Fruit fly (Drosophila melanogaster) whole organism, embryonic: ENCODE measurements around the gene Bx42.

Experiments
- Ada2b ChIP-seq: fragments of 200-800 bp; sonication (Bioruptor generic); IDR thresholded peaks from 2 replicates; pipeline ENCODE4 v1.3.6; 2022; ENCODE audit warnings: missing biosample characterization, missing genetic modification characterization
- CG10321 ChIP-seq: fragments of 200-800 bp; sonication (Bioruptor generic); IDR thresholded peaks from 2 replicates; pipeline ENCODE4 v1.3.6; 2022; ENCODE audit warnings: missing biosample characterization, missing genetic modification characterization
- CG11398 ChIP-seq: fragments of 200-800 bp; sonication (Bioruptor generic); optimal IDR thresholded peaks from 2 replicates; lab custom pipeline; 2016; ENCODE audit warnings: missing biosample characterization, missing genetic modification characterization
- CG12744 ChIP-seq: fragments of 200-800 bp; sonication (Bioruptor generic); optimal IDR thresholded peaks from 2 replicates; lab custom pipeline; 2016; ENCODE audit warnings: missing biosample characterization, missing genetic modification characterization
- CG15601 ChIP-seq: fragments of 200-800 bp; sonication (Bioruptor generic); optimal IDR thresholded peaks from 3 replicates; lab custom pipeline; 2019; ENCODE audit warnings: missing biosample characterization, mild to moderate bottlenecking, missing genetic modification characterization, moderate library complexity
- CG17912 ChIP-seq: fragments of 200-800 bp; sonication (Bioruptor generic); optimal IDR thresholded peaks from 2 replicates; lab custom pipeline; 2018; ENCODE audit warnings: missing biosample characterization, mild to moderate bottlenecking, missing genetic modification characterization
- CG2129 ChIP-seq: fragments of 200-800 bp; sonication (Bioruptor generic); IDR thresholded peaks from 2 replicates; pipeline ENCODE4 v1.3.6; 2022; ENCODE audit warnings: missing biosample characterization, missing genetic modification characterization; ENCODE audit not compliant: partially characterized antibody
- CG30431 ChIP-seq: fragments of 200-800 bp; sonication (Bioruptor generic); optimal IDR thresholded peaks from 2 replicates; lab custom pipeline; 2017; ENCODE audit warnings: missing biosample characterization, missing genetic modification characterization
- CG31388 ChIP-seq: fragments of 200-800 bp; sonication (Bioruptor generic); optimal IDR thresholded peaks from 2 replicates; lab custom pipeline; 2016; ENCODE audit warnings: missing biosample characterization, missing genetic modification characterization
- CG3838 ChIP-seq: fragments of 200-800 bp; sonication (Bioruptor generic); optimal IDR thresholded peaks from 3 replicates; lab custom pipeline; 2016; ENCODE audit warnings: missing biosample characterization, missing genetic modification characterization
- CG5245 ChIP-seq: fragments of 200-800 bp; sonication (Bioruptor generic); optimal IDR thresholded peaks from 3 replicates; lab custom pipeline; 2016; ENCODE audit warnings: missing biosample characterization, missing genetic modification characterization
- CG6683 ChIP-seq: fragments of 200-800 bp; sonication (Bioruptor generic); optimal IDR thresholded peaks from 2 replicates; lab custom pipeline; 2017; ENCODE audit warnings: missing biosample characterization, mild to moderate bottlenecking, missing genetic modification characterization, missing genetic modification reagents
- CG7963 ChIP-seq: fragments of 200-800 bp; sonication (Bioruptor generic); IDR thresholded peaks from 3 replicates; pipeline ENCODE4 v1.3.6; 2022; ENCODE audit warnings: missing biosample characterization, missing genetic modification characterization; ENCODE audit not compliant: partially characterized antibody
- CG9797 ChIP-seq: fragments of 200-800 bp; sonication (Bioruptor generic); optimal IDR thresholded peaks from 3 replicates; lab custom pipeline; 2018; ENCODE audit warnings: missing biosample characterization, mild to moderate bottlenecking, missing genetic modification characterization
- Dip2 ChIP-seq: fragments of 200-800 bp; sonication (Bioruptor generic); IDR thresholded peaks from 2 replicates; pipeline ENCODE4 v1.3.6; 2022; ENCODE audit warnings: missing biosample characterization, missing genetic modification characterization
- Dp ChIP-seq: fragments of 200-800 bp; sonication (Bioruptor generic); optimal IDR thresholded peaks from 2 replicates; lab custom pipeline; 2018; ENCODE audit warnings: missing biosample characterization, mild to moderate bottlenecking, missing genetic modification characterization, moderate library complexity
- Drgx ChIP-seq: fragments of 200-800 bp; sonication (Bioruptor generic); IDR thresholded peaks from 2 replicates; pipeline ENCODE4 v1.3.6; 2022; ENCODE audit warnings: missing biosample characterization, missing genetic modification characterization
- Eip74EF ChIP-seq, 2 experiments: fragments of 200-800 bp in 1 of 2; fragments of >200 bp in 1 of 2; sonication (Bioruptor generic) in 1 of 2; optimal IDR thresholded peaks; 2 replicates each; lab custom pipeline; 2017 to 2019; ENCODE audit warnings: missing biosample characterization in 2 of 2, missing genetic modification characterization in 2 of 2, mild to moderate bottlenecking in 1 of 2, moderate library complexity in 1 of 2
- Gsc ChIP-seq: fragments of 200-800 bp; sonication (Bioruptor generic); IDR thresholded peaks from 2 replicates; pipeline ENCODE4 v1.3.6; 2022; ENCODE audit warnings: missing biosample characterization, missing genetic modification characterization
- HmgZ ChIP-seq: fragments of 200-800 bp; sonication (Bioruptor generic); optimal IDR thresholded peaks from 2 replicates; lab custom pipeline; 2018; ENCODE audit warnings: missing biosample characterization, mild to moderate bottlenecking, missing genetic modification characterization
- Hr51 ChIP-seq, 2 experiments: fragments of 200-800 bp; sonication (Bioruptor generic); optimal IDR thresholded peaks; 2 replicates in 1 of 2; 3 replicates in 1 of 2; lab custom pipeline; 2016 to 2018; ENCODE audit warnings: missing biosample characterization in 2 of 2, missing genetic modification characterization in 2 of 2, mild to moderate bottlenecking in 1 of 2, moderate library complexity in 1 of 2
- Hsf ChIP-seq: fragments of 200-800 bp; sonication (Bioruptor generic); optimal IDR thresholded peaks from 3 replicates; lab custom pipeline; 2016; ENCODE audit warnings: missing biosample characterization, missing genetic modification characterization
- MBD-R2 ChIP-seq: fragments of 200-800 bp; sonication (Bioruptor generic); IDR thresholded peaks from 2 replicates; pipeline ENCODE4 v1.3.6; 2022; ENCODE audit warnings: missing biosample characterization, missing genetic modification characterization
- NfI ChIP-seq: fragments of 200-800 bp; sonication (Bioruptor generic); optimal IDR thresholded peaks from 3 replicates; lab custom pipeline; 2018; ENCODE audit warnings: missing biosample characterization, mild to moderate bottlenecking, missing genetic modification characterization, moderate library complexity
- Oaz ChIP-seq: fragments of 200-800 bp; sonication (Bioruptor generic); IDR thresholded peaks from 2 replicates; pipeline ENCODE4 v1.3.6; 2022; ENCODE audit warnings: missing biosample characterization, missing genetic modification characterization
- PHDP ChIP-seq: fragments of 200-800 bp; sonication (Bioruptor generic); optimal IDR thresholded peaks from 3 replicates; lab custom pipeline; 2018; ENCODE audit warnings: missing biosample characterization, mild to moderate bottlenecking, missing genetic modification characterization, moderate library complexity
- Sox100B ChIP-seq: fragments of 200-800 bp; sonication (Bioruptor generic); optimal IDR thresholded peaks from 3 replicates; lab custom pipeline; 2018; ENCODE audit warnings: missing biosample characterization, mild to moderate bottlenecking, missing genetic modification characterization
- Sox102F ChIP-seq: fragments of 200-800 bp; sonication (Bioruptor generic); optimal IDR thresholded peaks from 2 replicates; lab custom pipeline; 2018; ENCODE audit warnings: missing biosample characterization, mild to moderate bottlenecking, missing genetic modification characterization, moderate library complexity
- Xbp1 ChIP-seq: fragments of 200-800 bp; sonication (Bioruptor generic); optimal IDR thresholded peaks from 3 replicates; lab custom pipeline; 2016; ENCODE audit warnings: missing biosample characterization, mild to moderate bottlenecking, missing genetic modification characterization
- ato ChIP-seq: fragments of 200-800 bp; sonication (Bioruptor generic); IDR thresholded peaks from 2 replicates; pipeline ENCODE4 v1.3.6; 2022; ENCODE audit warnings: missing biosample characterization, missing genetic modification characterization; ENCODE audit not compliant: partially characterized antibody
- caup ChIP-seq: fragments of 200-800 bp; sonication (Bioruptor generic); optimal IDR thresholded peaks from 3 replicates; lab custom pipeline; 2017; ENCODE audit warnings: missing biosample characterization, mild to moderate bottlenecking, missing genetic modification characterization, moderate library complexity; ENCODE audit not compliant: severe bottlenecking
- corto ChIP-seq: fragments of 200-800 bp; sonication (Bioruptor generic); optimal IDR thresholded peaks from 2 replicates; lab custom pipeline; 2016; ENCODE audit warnings: missing biosample characterization, mild to moderate bottlenecking, missing genetic modification characterization, moderate library complexity
- crc ChIP-seq: fragments of 200-800 bp; sonication (Bioruptor generic); optimal IDR thresholded peaks from 2 replicates; lab custom pipeline; 2016; ENCODE audit warnings: missing biosample characterization, missing genetic modification characterization
- crp ChIP-seq, 2 experiments: fragments of 200-800 bp; sonication (Bioruptor generic); optimal IDR thresholded peaks; 2 replicates in 1 of 2; 3 replicates in 1 of 2; lab custom pipeline; 2017; ENCODE audit warnings: missing biosample characterization in 2 of 2, missing genetic modification characterization in 2 of 2, mild to moderate bottlenecking in 1 of 2, moderate library complexity in 1 of 2
- exex ChIP-seq: fragments of 200-800 bp; sonication (Bioruptor generic); optimal IDR thresholded peaks from 4 replicates; lab custom pipeline; 2018; ENCODE audit warnings: missing biosample characterization, mild to moderate bottlenecking, missing genetic modification characterization, moderate library complexity
- eyg ChIP-seq: fragments of 200-800 bp; sonication (Bioruptor generic); optimal IDR thresholded peaks from 3 replicates; lab custom pipeline; 2016; ENCODE audit warnings: missing biosample characterization, missing genetic modification characterization
- fd64A ChIP-seq: fragments of 200-800 bp; sonication (Bioruptor generic); optimal IDR thresholded peaks from 3 replicates; lab custom pipeline; 2018; ENCODE audit warnings: missing biosample characterization, mild to moderate bottlenecking, missing genetic modification characterization
- lbe ChIP-seq: fragments of 200-800 bp; sonication (Bioruptor generic); optimal IDR thresholded peaks from 2 replicates; lab custom pipeline; 2016; ENCODE audit warnings: missing biosample characterization, mild to moderate bottlenecking, missing genetic modification characterization
- lilli ChIP-seq: fragments of 200-800 bp; sonication (Bioruptor generic); optimal IDR thresholded peaks from 3 replicates; lab custom pipeline; 2016; ENCODE audit warnings: missing biosample characterization, missing genetic modification characterization
- nom ChIP-seq: fragments of 200-800 bp; sonication (Bioruptor generic); optimal IDR thresholded peaks from 2 replicates; lab custom pipeline; 2017; ENCODE audit warnings: missing biosample characterization, missing genetic modification characterization, mild to moderate bottlenecking, moderate library complexity, missing genetic modification reagents
- pho ChIP-seq: fragments of 200-800 bp; sonication (Bioruptor generic); optimal IDR thresholded peaks from 2 replicates; lab custom pipeline; 2016; ENCODE audit warnings: missing biosample characterization, missing genetic modification characterization
- pita ChIP-seq: fragments of 200-800 bp; sonication (Bioruptor generic); optimal IDR thresholded peaks from 2 replicates; lab custom pipeline; 2017; ENCODE audit warnings: missing biosample characterization, mild to moderate bottlenecking, missing genetic modification characterization
- prd ChIP-seq, 3 experiments: fragments of >200 bp in 2 of 3; fragments of 200-800 bp in 1 of 3; sonication (Bioruptor generic) in 1 of 3; optimal IDR thresholded peaks in 2 of 3; IDR thresholded peaks in 1 of 3; 2 replicates in 2 of 3; 3 replicates in 1 of 3; pipeline versions ENCODE4 v1.3.6 to Lab custom; 2017 to 2022; ENCODE audit warnings: missing biosample characterization in 1 of 3, missing genetic modification characterization in 1 of 3
- psq ChIP-seq: fragments of 200-800 bp; sonication (Bioruptor generic); optimal IDR thresholded peaks from 2 replicates; lab custom pipeline; 2017; ENCODE audit warnings: missing biosample characterization, missing genetic modification characterization
- sc ChIP-seq, 3 experiments: fragments of >200 bp in 2 of 3; fragments of 200-800 bp in 1 of 3; sonication (Bioruptor generic) in 1 of 3; optimal IDR thresholded peaks; 2 replicates in 2 of 3; 3 replicates in 1 of 3; lab custom pipeline; 2017; ENCODE audit warnings: mild to moderate bottlenecking in 1 of 3, missing biosample characterization in 1 of 3, missing genetic modification characterization in 1 of 3, missing genetic modification reagents in 1 of 3
- sens ChIP-seq: fragments of 200-800 bp; sonication (Bioruptor generic); peaks from one replicate; lab custom pipeline; 2016; ENCODE audit warnings: missing biosample characterization, missing genetic modification characterization
- sens-2 ChIP-seq: fragments of 200-800 bp; sonication (Bioruptor generic); IDR thresholded peaks from 2 replicates; pipeline ENCODE4 v1.3.6; 2022; ENCODE audit warnings: missing biosample characterization, missing genetic modification characterization
- slbo ChIP-seq: fragments of 200-800 bp; sonication (Bioruptor generic); IDR thresholded peaks from 2 replicates; pipeline ENCODE4 v1.3.6; 2022; ENCODE audit warnings: missing biosample characterization, missing genetic modification characterization
- trh ChIP-seq: fragments of 200-800 bp; sonication (Bioruptor generic); optimal IDR thresholded peaks from 2 replicates; lab custom pipeline; 2016; ENCODE audit warnings: missing biosample characterization, missing genetic modification characterization

The Bx42 gene

DNA sequence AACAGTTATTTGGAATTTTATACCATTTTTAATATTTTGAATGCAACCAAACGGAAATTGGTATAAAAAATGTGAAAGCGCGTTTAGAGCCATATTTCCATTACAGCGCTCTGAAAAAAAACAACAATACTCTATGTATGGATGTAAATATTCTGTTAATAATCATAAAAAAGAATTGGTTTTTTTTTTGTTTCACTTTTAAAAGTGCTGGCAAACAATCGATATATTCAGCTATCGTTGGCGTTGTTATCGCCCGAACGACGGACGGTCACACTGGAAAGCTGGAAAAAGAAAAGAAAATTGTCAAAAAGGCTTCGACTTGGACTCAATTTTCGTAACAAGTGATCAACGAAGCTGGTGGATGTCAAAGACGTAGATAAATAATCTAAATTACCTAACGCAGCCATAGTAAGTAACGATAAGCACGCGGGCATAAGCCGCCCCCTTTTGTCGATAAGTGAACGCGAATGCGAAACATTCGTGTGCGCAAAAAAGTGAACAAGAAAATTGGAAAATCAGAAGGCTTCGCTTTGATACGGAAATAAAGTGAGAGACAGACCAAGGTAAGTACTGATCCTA, 35.9 kb upstream of the Bx42 start, which contains the start of gene CG7065 (continued):
- TF ChIP-seq NfI (GFP tag; lab: Kevin White, UChicago), result no peak
- TF ChIP-seq Ada2b (GFP tag; lab: Robert Waterston, UW), result no peak
- no peak for TF ChIP-seq PHDP (tag; lab: Kevin White, UChicago)
- TF ChIP-seq Sox102F (GFP tag; lab: Kevin White, UChicago), result no peak
- TF ChIP-seq nom (GFP tag; lab: Kevin White, UChicago), result no peak
- no peak for TF ChIP-seq sens-2 (GFP tag; lab: Robert Waterston, UW)
- peak; percentile 55 for TF ChIP-seq Dp
- TF ChIP-seq fd64A (GFP tag; lab: Kevin White, UChicago), result no peak
- no peak for TF ChIP-seq Eip74EF (GFP tag; optimal IDR thresholded peaks at IDR 0.05; lab: Kevin White, UChicago)
- TF ChIP-seq prd (optimal IDR thresholded peaks at IDR 0.05; lab: Kevin White, UChicago), result no peak
- no peak for TF ChIP-seq prd (GFP tag; IDR thresholded peaks at IDR 0.05; lab: Robert Waterston, UW)
- no peak for TF ChIP-seq CG15601 (tag; lab: Kevin White, UChicago)
- TF ChIP-seq CG7963 (GFP tag; lab: Robert Waterston, UW), result no peak
- no peak for TF ChIP-seq Sox100B (GFP tag; lab: Kevin White, UChicago)
- TF ChIP-seq CG9797 (GFP tag; lab: Kevin White, UChicago), result peak; percentile 70
- TF ChIP-seq eyg (GFP tag; lab: Kevin White, UChicago), result no peak
- TF ChIP-seq lbe (GFP tag; lab: Kevin White, UChicago), result no peak
- no peak for TF ChIP-seq sc (optimal IDR thresholded peaks at IDR 0.05; lab: Kevin White, UChicago)
- TF ChIP-seq sc (GFP tag; optimal IDR thresholded peaks at IDR 0.05; lab: Kevin White, UChicago), result no peak
- TF ChIP-seq CG6683 (GFP tag; lab: Kevin White, UChicago), result no peak
- peak; percentile 65 for TF ChIP-seq MBD-R2 (GFP tag; lab: Robert Waterston, UW)
- no peak for TF ChIP-seq CG17912 (GFP tag; lab: Kevin White, UChicago)
- TF ChIP-seq exex (tag; lab: Kevin White, UChicago), result no peak
- TF ChIP-seq pita (GFP tag; lab: Kevin White, UChicago), result no peak
- TF ChIP-seq psq (GFP tag; lab: Kevin White, UChicago), result no peak
- no peak for TF ChIP-seq lilli (GFP tag; lab: Kevin White, UChicago)
- TF ChIP-seq Xbp1, result no peak
- TF ChIP-seq Oaz, result no peak
- TF ChIP-seq CG10321 (GFP tag; lab: Robert Waterston, UW), result no peak
- TF ChIP-seq HmgZ, result no peak
- no peak for TF ChIP-seq CG5245 (GFP tag; lab: Kevin White, UChicago)
- no peak for TF ChIP-seq crc
- no peak for TF ChIP-seq slbo
- TF ChIP-seq Gsc (GFP tag; lab: Robert Waterston, UW), result no peak
- no peak for TF ChIP-seq CG11398 (GFP tag; lab: Kevin White, UChicago)
- TF ChIP-seq crp (GFP tag; optimal IDR thresholded peaks at IDR 0.05; lab: Kevin White, UChicago), result no peak
- TF ChIP-seq trh (GFP tag; lab: Kevin White, UChicago), result no peak
- TF ChIP-seq CG30431 (GFP tag; lab: Kevin White, UChicago), result no peak
- TF ChIP-seq caup, result no peak
- TF ChIP-seq CG12744 (GFP tag; lab: Kevin White, UChicago), result no peak
- peak; percentile 59 for TF ChIP-seq sens (GFP tag; lab: Kevin White, UChicago)
- 0 out of 2 replicates have a peak, but pooled peaks have one; percentile 23 for TF ChIP-seq CG2129 (GFP tag; lab: Robert Waterston, UW)
- TF ChIP-seq CG3838 (GFP tag; lab: Kevin White, UChicago), result peak; percentile 80
- TF ChIP-seq CG31388, result no peak
- TF ChIP-seq Hr51 (GFP tag; optimal IDR thresholded peaks at IDR 0.05; lab: Kevin White, UChicago), result no peak
- no peak for TF ChIP-seq Dip2 (GFP tag; lab: Robert Waterston, UW)
- TF ChIP-seq corto (GFP tag; lab: Kevin White, UChicago), result no peak
- no peak for TF ChIP-seq pho (GFP tag; lab: Kevin White, UChicago)
- TF ChIP-seq Drgx, result no peak
- TF ChIP-seq ato (GFP tag; lab: Robert Waterston, UW), result no peak
- no peak for TF ChIP-seq Hsf (GFP tag; lab: Kevin White, UChicago)
